Fruit fly (Drosophila melanogaster) S2 (cell line): ENCODE results near the gene KFase.

Experiments
- CG8478 ChIP-seq: fragments of >200 bp; optimal IDR thresholded peaks from 2 replicates; lab custom pipeline; 2018
- CTCF ChIP-seq, 2 experiments: fragments of >200 bp; optimal IDR thresholded peaks; 2 replicates each; lab custom pipeline; 2018

DNA sequence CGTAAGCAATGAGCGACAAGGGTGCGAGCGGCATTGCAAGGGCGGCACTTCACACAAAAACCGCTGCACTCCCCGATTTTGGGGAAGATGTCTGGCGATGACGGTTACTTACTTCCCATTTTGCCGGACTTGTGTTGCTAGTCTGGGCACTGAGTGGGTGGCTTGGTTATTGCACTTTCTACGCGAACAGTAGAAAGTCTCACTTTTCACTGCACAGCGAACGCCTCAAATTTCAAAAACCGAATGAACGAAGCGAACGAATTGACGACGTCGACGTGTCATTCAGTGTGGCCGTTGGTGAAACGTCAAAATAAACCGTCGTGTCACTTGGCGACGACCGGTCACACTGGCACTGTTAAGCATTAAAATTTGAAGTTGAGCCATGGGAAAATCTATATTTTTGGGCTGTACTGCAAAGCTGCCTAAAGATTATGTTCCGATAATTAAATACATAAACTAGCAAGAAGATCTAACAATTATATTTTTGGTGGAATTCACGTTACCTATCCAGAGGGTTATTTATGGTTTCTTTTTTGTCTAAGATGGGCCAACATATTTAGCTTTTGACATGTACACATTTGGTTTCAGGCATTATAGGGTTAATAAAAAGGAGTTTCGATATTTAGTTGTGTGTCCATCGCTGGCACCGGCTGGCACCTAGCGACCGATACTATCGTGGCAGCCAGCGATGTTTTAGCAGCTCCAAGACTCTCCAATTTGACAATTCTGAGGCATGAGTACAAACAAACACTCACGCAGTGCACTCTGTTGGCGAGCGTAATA is 8.2 kb downstream of the KFase start, which contains the start of the genes Sec61alpha and Daxx:
- no peak for TF ChIP-seq CG8478 (lab: Kevin White, UChicago)
- TF ChIP-seq CTCF (optimal IDR thresholded peaks at IDR 0.05; lab: Kevin White, UChicago): no peak
